Fruit fly (Drosophila melanogaster) whole organism, embryonic: Measurements from ENCODE around the gene Invadolysin.

Source experiments
- Ada2b ChIP-seq: fragments of 200-800 bp; sonication (Bioruptor generic); IDR thresholded peaks from 2 replicates; pipeline ENCODE4 v1.3.6; 2022; ENCODE audit warnings: missing biosample characterization, missing genetic modification characterization
- Atf6 ChIP-seq: fragments of 200-800 bp; sonication (Bioruptor generic); IDR thresholded peaks from 2 replicates; pipeline ENCODE4 v1.3.6; 2022; ENCODE audit warnings: missing biosample characterization, missing genetic modification characterization
- BEAF-32 ChIP-seq: fragments of 200-800 bp; sonication (Bioruptor generic); optimal IDR thresholded peaks from 3 replicates; lab custom pipeline; 2017; ENCODE audit warnings: missing biosample characterization, missing genetic modification characterization, mild to moderate bottlenecking, moderate library complexity, missing genetic modification reagents
- CG10431 ChIP-seq: fragments of 200-800 bp; sonication (Bioruptor generic); optimal IDR thresholded peaks from 3 replicates; lab custom pipeline; 2018; ENCODE audit warnings: missing biosample characterization, mild to moderate bottlenecking, missing genetic modification characterization
- CG10462 ChIP-seq: fragments of 200-800 bp; sonication (Bioruptor generic); optimal IDR thresholded peaks from 2 replicates; lab custom pipeline; 2016; ENCODE audit warnings: missing biosample characterization, missing genetic modification characterization
- CG11696 ChIP-seq: fragments of 200-800 bp; sonication (Bioruptor generic); IDR thresholded peaks from 2 replicates; pipeline ENCODE4 v1.3.6; 2022; ENCODE audit warnings: missing biosample characterization, missing genetic modification characterization
- CG12659 ChIP-seq: fragments of 200-800 bp; sonication (Bioruptor generic); optimal IDR thresholded peaks from 3 replicates; lab custom pipeline; 2017; ENCODE audit warnings: mild to moderate bottlenecking, missing biosample characterization, missing genetic modification reagents, missing genetic modification characterization
- CG13894 ChIP-seq: fragments of 200-800 bp; sonication (Bioruptor generic); optimal IDR thresholded peaks from 3 replicates; lab custom pipeline; 2018; ENCODE audit warnings: missing biosample characterization, mild to moderate bottlenecking, missing genetic modification characterization, moderate library complexity
- CG14050 ChIP-seq: fragments of 200-800 bp; sonication (Bioruptor generic); IDR thresholded peaks from 3 replicates; pipeline ENCODE4 v1.3.6; 2022; ENCODE audit warnings: missing biosample characterization, missing genetic modification characterization
- CG15479 ChIP-seq: fragments of 200-800 bp; sonication (Bioruptor generic); optimal IDR thresholded peaks from 3 replicates; lab custom pipeline; 2019; ENCODE audit warnings: missing biosample characterization, mild to moderate bottlenecking, missing genetic modification characterization, moderate library complexity
- CG15696 ChIP-seq: fragments of 200-800 bp; sonication (Bioruptor generic); optimal IDR thresholded peaks from 2 replicates; lab custom pipeline; 2019; ENCODE audit warnings: missing biosample characterization, mild to moderate bottlenecking, missing genetic modification characterization, moderate library complexity
- CG17186 ChIP-seq: fragments of 200-800 bp; sonication (Bioruptor generic); optimal IDR thresholded peaks from 3 replicates; lab custom pipeline; 2017; ENCODE audit warnings: missing biosample characterization, missing genetic modification reagents, missing genetic modification characterization
- CG1792 ChIP-seq: fragments of 200-800 bp; sonication (Bioruptor generic); optimal IDR thresholded peaks from 2 replicates; lab custom pipeline; 2016; ENCODE audit warnings: missing biosample characterization, missing genetic modification characterization
- CG2129 ChIP-seq: fragments of 200-800 bp; sonication (Bioruptor generic); IDR thresholded peaks from 2 replicates; pipeline ENCODE4 v1.3.6; 2022; ENCODE audit warnings: missing biosample characterization, missing genetic modification characterization; ENCODE audit not compliant: partially characterized antibody
- CG32532 ChIP-seq: fragments of 200-800 bp; sonication (Bioruptor generic); IDR thresholded peaks from 2 replicates; pipeline ENCODE4 v1.3.6; 2022; ENCODE audit warnings: missing biosample characterization, missing genetic modification characterization
- CG32767 ChIP-seq: fragments of 200-800 bp; sonication (Bioruptor generic); IDR thresholded peaks from 2 replicates; pipeline ENCODE4 v1.3.6; 2022; ENCODE audit warnings: missing biosample characterization, missing genetic modification characterization
- CG34224 ChIP-seq: fragments of 200-800 bp; sonication (Bioruptor generic); IDR thresholded peaks from 3 replicates; pipeline ENCODE4 v1.3.6; 2022; ENCODE audit warnings: missing biosample characterization, missing genetic modification characterization; ENCODE audit not compliant: partially characterized antibody
- CG42726 ChIP-seq: fragments of 200-800 bp; sonication (Bioruptor generic); IDR thresholded peaks from 2 replicates; pipeline ENCODE4 v1.3.6; 2022; ENCODE audit warnings: missing biosample characterization, missing genetic modification characterization; ENCODE audit not compliant: partially characterized antibody
- CG4820 ChIP-seq: fragments of 200-800 bp; sonication (Bioruptor generic); optimal IDR thresholded peaks from 3 replicates; lab custom pipeline; 2016; ENCODE audit warnings: missing biosample characterization, missing genetic modification characterization
- CG5245 ChIP-seq: fragments of 200-800 bp; sonication (Bioruptor generic); optimal IDR thresholded peaks from 3 replicates; lab custom pipeline; 2016; ENCODE audit warnings: missing biosample characterization, missing genetic modification characterization
- CG6689 ChIP-seq: fragments of 200-800 bp; sonication (Bioruptor generic); IDR thresholded peaks from 2 replicates; pipeline ENCODE4 v1.3.6; 2022; ENCODE audit warnings: missing biosample characterization, missing genetic modification characterization
- CG6791 ChIP-seq: fragments of 200-800 bp; sonication (Bioruptor generic); IDR thresholded peaks from 3 replicates; pipeline ENCODE4 v1.3.6; 2022; ENCODE audit warnings: missing biosample characterization, missing genetic modification characterization; ENCODE audit not compliant: partially characterized antibody
- CG6854 ChIP-seq: fragments of 200-800 bp; sonication (Bioruptor generic); optimal IDR thresholded peaks from 3 replicates; lab custom pipeline; 2017; ENCODE audit warnings: missing biosample characterization, mild to moderate bottlenecking, missing genetic modification characterization
- CG7839 ChIP-seq: fragments of 200-800 bp; sonication (Bioruptor generic); optimal IDR thresholded peaks from 3 replicates; lab custom pipeline; 2018; ENCODE audit warnings: missing biosample characterization, mild to moderate bottlenecking, missing genetic modification characterization, moderate library complexity
- CG8281 ChIP-seq: fragments of 200-800 bp; sonication (Bioruptor generic); optimal IDR thresholded peaks from 2 replicates; lab custom pipeline; 2018; ENCODE audit warnings: missing biosample characterization, mild to moderate bottlenecking, missing genetic modification characterization, moderate library complexity
- CG9876 ChIP-seq: fragments of 200-800 bp; sonication (Bioruptor generic); optimal IDR thresholded peaks from 2 replicates; lab custom pipeline; 2016; ENCODE audit warnings: missing biosample characterization, missing genetic modification characterization
- Chrac-16 ChIP-seq: fragments of 200-800 bp; sonication (Bioruptor generic); optimal IDR thresholded peaks from 3 replicates; lab custom pipeline; 2016; ENCODE audit warnings: missing biosample characterization, missing genetic modification characterization
- CrebB ChIP-seq: fragments of 200-800 bp; sonication (Bioruptor generic); optimal IDR thresholded peaks from 3 replicates; lab custom pipeline; 2018; ENCODE audit warnings: missing biosample characterization, mild to moderate bottlenecking, missing genetic modification characterization
- Doc2 ChIP-seq: fragments of 200-800 bp; sonication (Bioruptor generic); IDR thresholded peaks from 2 replicates; pipeline ENCODE4 v1.3.6; 2022; ENCODE audit warnings: missing biosample characterization, missing genetic modification characterization
- Mes4 ChIP-seq: fragments of 200-800 bp; sonication (Bioruptor generic); optimal IDR thresholded peaks from 2 replicates; lab custom pipeline; 2016; ENCODE audit warnings: missing biosample characterization, missing genetic modification characterization
- Pdp1 ChIP-seq, 2 experiments: fragments of 200-800 bp; sonication (Bioruptor generic); optimal IDR thresholded peaks; 3 replicates each; lab custom pipeline; 2016; ENCODE audit warnings: missing biosample characterization in 2 of 2, missing genetic modification characterization in 2 of 2, mild to moderate bottlenecking in 1 of 2, moderate library complexity in 1 of 2
- Side ChIP-seq: fragments of 200-800 bp; sonication (Bioruptor generic); optimal IDR thresholded peaks from 2 replicates; lab custom pipeline; 2016; ENCODE audit warnings: missing biosample characterization, missing genetic modification characterization
- Tbp ChIP-seq: fragments of >200 bp; optimal IDR thresholded peaks from 2 replicates; lab custom pipeline; 2018; ENCODE audit warnings: missing biosample characterization, missing genetic modification characterization
- Vsx1 ChIP-seq: fragments of 200-800 bp; sonication (Bioruptor generic); optimal IDR thresholded peaks from 2 replicates; lab custom pipeline; 2017; ENCODE audit warnings: missing biosample characterization, mild to moderate bottlenecking, missing genetic modification characterization, missing genetic modification reagents
- bcd ChIP-seq: fragments of 200-800 bp; sonication (Bioruptor generic); optimal IDR thresholded peaks from 2 replicates; lab custom pipeline; 2017; ENCODE audit warnings: missing biosample characterization, mild to moderate bottlenecking, missing genetic modification characterization
- crc ChIP-seq: fragments of 200-800 bp; sonication (Bioruptor generic); optimal IDR thresholded peaks from 2 replicates; lab custom pipeline; 2016; ENCODE audit warnings: missing biosample characterization, missing genetic modification characterization
- crp ChIP-seq, 2 experiments: fragments of 200-800 bp; sonication (Bioruptor generic); optimal IDR thresholded peaks; 2 replicates in 1 of 2; 3 replicates in 1 of 2; lab custom pipeline; 2017; ENCODE audit warnings: missing biosample characterization in 2 of 2, missing genetic modification characterization in 2 of 2, mild to moderate bottlenecking in 1 of 2, moderate library complexity in 1 of 2
- dimm ChIP-seq: fragments of 200-800 bp; sonication (Bioruptor generic); IDR thresholded peaks from 2 replicates; pipeline ENCODE4 v1.3.6; 2022; ENCODE audit warnings: missing biosample characterization, missing genetic modification characterization
- dpn ChIP-seq, 2 experiments: fragments of 200-800 bp; sonication (Bioruptor generic); optimal IDR thresholded peaks; 3 replicates each; lab custom pipeline; 2016; ENCODE audit warnings: missing biosample characterization in 2 of 2, missing genetic modification characterization in 2 of 2
- exex ChIP-seq: fragments of 200-800 bp; sonication (Bioruptor generic); optimal IDR thresholded peaks from 4 replicates; lab custom pipeline; 2018; ENCODE audit warnings: missing biosample characterization, mild to moderate bottlenecking, missing genetic modification characterization, moderate library complexity
- fd102C ChIP-seq: fragments of 200-800 bp; sonication (Bioruptor generic); optimal IDR thresholded peaks from 2 replicates; lab custom pipeline; 2018; ENCODE audit warnings: missing biosample characterization, mild to moderate bottlenecking, missing genetic modification characterization, moderate library complexity
- gcm2 ChIP-seq: fragments of 200-800 bp; sonication (Bioruptor generic); optimal IDR thresholded peaks from 2 replicates; lab custom pipeline; 2016; ENCODE audit warnings: missing biosample characterization, missing genetic modification characterization
- gfzf ChIP-seq: fragments of 200-800 bp; sonication (Bioruptor generic); optimal IDR thresholded peaks from 2 replicates; lab custom pipeline; 2016; ENCODE audit warnings: missing biosample characterization, mild to moderate bottlenecking, missing genetic modification characterization, moderate library complexity
- grn ChIP-seq: fragments of 200-800 bp; sonication (Bioruptor generic); optimal IDR thresholded peaks from 3 replicates; lab custom pipeline; 2017; ENCODE audit warnings: missing biosample characterization, missing genetic modification characterization
- jigr1 ChIP-seq: fragments of 200-800 bp; sonication (Bioruptor generic); IDR thresholded peaks from 3 replicates; pipeline ENCODE4 v1.3.6; 2022; ENCODE audit warnings: missing biosample characterization, missing genetic modification characterization
- oc ChIP-seq: fragments of 200-800 bp; sonication (Bioruptor generic); optimal IDR thresholded peaks from 2 replicates; lab custom pipeline; 2018; ENCODE audit warnings: missing biosample characterization, mild to moderate bottlenecking, missing genetic modification characterization, moderate library complexity
- peb ChIP-seq: fragments of 200-800 bp; sonication (Bioruptor generic); IDR thresholded peaks from 2 replicates; pipeline ENCODE4 v1.3.6; 2022; ENCODE audit warnings: missing biosample characterization, missing genetic modification characterization
- pfk ChIP-seq: fragments of 200-800 bp; sonication (Bioruptor generic); optimal IDR thresholded peaks from 2 replicates; lab custom pipeline; 2018; ENCODE audit warnings: missing biosample characterization, mild to moderate bottlenecking, missing genetic modification characterization, moderate library complexity
- so ChIP-seq: fragments of 200-800 bp; sonication (Bioruptor generic); IDR thresholded peaks from 3 replicates; pipeline ENCODE4 v1.3.6; 2022; ENCODE audit warnings: missing biosample characterization, missing genetic modification characterization
- wdn ChIP-seq: fragments of 200-800 bp; sonication (Bioruptor generic); IDR thresholded peaks from 2 replicates; pipeline ENCODE4 v1.3.6; 2022; ENCODE audit warnings: missing biosample characterization, missing genetic modification characterization

Invadolysin gene

DNA sequence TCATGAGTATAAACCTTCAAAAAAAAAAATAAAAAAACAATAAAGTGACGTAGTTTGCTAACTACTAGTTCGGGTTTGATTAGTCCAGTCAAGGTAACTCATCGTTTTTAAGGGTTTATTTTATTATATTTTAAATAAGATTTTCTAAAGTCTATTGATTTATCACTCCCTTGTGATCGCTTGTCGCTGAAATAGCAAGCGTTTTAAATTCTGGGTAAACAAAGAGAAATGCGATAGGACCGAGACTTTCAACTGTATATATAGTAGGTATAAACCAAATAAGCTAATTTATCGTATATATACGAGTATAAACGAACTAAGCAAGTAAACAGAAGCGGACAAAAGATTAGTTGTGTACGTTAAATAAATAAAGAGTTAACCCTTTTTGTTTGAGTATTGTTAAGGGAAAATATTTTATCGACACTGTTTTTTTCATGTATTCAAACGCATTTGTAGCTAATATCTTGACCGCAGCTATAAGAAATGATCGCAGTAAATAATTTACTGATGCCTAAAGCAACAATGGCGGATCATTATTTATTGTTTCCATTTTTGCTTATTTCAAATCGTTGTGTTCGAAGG is 24.1 kb downstream of the Invadolysin start (continued):
- TF ChIP-seq CG34224 (no peak), Side (peak; percentile 15), CG6689 (GFP tag; lab: Robert Waterston, UW) (peak; percentile 42; the same call in 1 of the 2 replicates), CG4820 (no peak), CG11696 (GFP tag; lab: Robert Waterston, UW) (peak; percentile 71), CG17186 (GFP tag; lab: Kevin White, UChicago) (no peak), crc (GFP tag; lab: Kevin White, UChicago) (peak; percentile 52), Doc2 (no peak), dimm (no peak), CrebB (peak; percentile 22), dpn (GFP tag; optimal IDR thresholded peaks at IDR 0.05; lab: Kevin White, UChicago) (peak in 1 of 2 experiments; percentile 39), CG8281 (tag; lab: Kevin White, UChicago) (peak; percentile 25), CG10462 (no peak), CG2129 (no peak), CG32532 (GFP tag; lab: Robert Waterston, UW) (peak; percentile 37), BEAF-32 (no peak), pfk (GFP tag; lab: Kevin White, UChicago) (no peak), CG6791 (GFP tag; lab: Robert Waterston, UW) (no peak), fd102C (GFP tag; lab: Kevin White, UChicago) (no peak), so (GFP tag; lab: Robert Waterston, UW) (0 out of 3 replicates have a peak, but pooled peaks have one; percentile 23), exex (no peak), CG5245 (GFP tag; lab: Kevin White, UChicago) (no peak), gfzf (no peak), Chrac-16 (GFP tag; lab: Kevin White, UChicago) (peak; percentile 4), Ada2b (GFP tag; lab: Robert Waterston, UW) (no peak), CG13894 (tag; lab: Kevin White, UChicago) (no peak), CG7839 (peak; percentile 36), CG12659 (GFP tag; lab: Kevin White, UChicago) (peak; percentile 33), Atf6 (GFP tag; lab: Robert Waterston, UW) (peak; percentile 57), CG9876 (GFP tag; lab: Kevin White, UChicago) (no peak), gcm2 (GFP tag; lab: Kevin White, UChicago) (peak; percentile 3), CG15479 (no peak), jigr1 (GFP tag; lab: Robert Waterston, UW) (no peak), CG42726 (no peak), wdn (GFP tag; lab: Robert Waterston, UW) (peak; percentile 49; the same call in 1 of the 2 replicates), CG14050 (no peak), peb (GFP tag; lab: Robert Waterston, UW) (no peak), Tbp (GFP tag; lab: Kevin White, UChicago) (no peak), CG15696 (peak; percentile 40), oc (tag; lab: Kevin White, UChicago) (no peak), bcd (GFP tag; lab: Kevin White, UChicago) (peak; percentile 15), CG6854 (GFP tag; lab: Kevin White, UChicago) (no peak), CG1792 (no peak), CG32767 (GFP tag; lab: Robert Waterston, UW) (no peak), crp (GFP tag; optimal IDR thresholded peaks at IDR 0.05; lab: Kevin White, UChicago) (no peak), Mes4 (no peak), Pdp1 (GFP tag; optimal IDR thresholded peaks at IDR 0.05; lab: Kevin White, UChicago) (peak in 1 of 2 experiments; percentile 16), grn (GFP tag; lab: Kevin White, UChicago) (no peak), Vsx1 (peak; percentile 21), CG10431 (GFP tag; lab: Kevin White, UChicago) (no peak)
